Fruit fly (Drosophila melanogaster) whole organism, embryonic: ENCODE data around the gene eys.
A peak's percentile ranks its signal among the peaks of the same experiment; 100 is the strongest.

ENCODE experiments used
- CG11723 ChIP-seq: fragments of 200-800 bp; sonication (Bioruptor generic); optimal IDR thresholded peaks from 2 replicates; lab custom pipeline; 2017; ENCODE audit warnings: missing biosample characterization, mild to moderate bottlenecking, missing genetic modification characterization
- CG13296 ChIP-seq: fragments of 200-800 bp; sonication (Bioruptor generic); optimal IDR thresholded peaks from 3 replicates; lab custom pipeline; 2018; ENCODE audit warnings: missing biosample characterization, mild to moderate bottlenecking, missing genetic modification characterization
- CG1832 ChIP-seq: fragments of 200-800 bp; sonication (Bioruptor generic); optimal IDR thresholded peaks from 2 replicates; lab custom pipeline; 2017; ENCODE audit warnings: missing biosample characterization, mild to moderate bottlenecking, missing genetic modification characterization, inconsistent platforms
- CG4820 ChIP-seq: fragments of 200-800 bp; sonication (Bioruptor generic); optimal IDR thresholded peaks from 3 replicates; lab custom pipeline; 2016; ENCODE audit warnings: missing biosample characterization, missing genetic modification characterization
- CG5245 ChIP-seq: fragments of 200-800 bp; sonication (Bioruptor generic); optimal IDR thresholded peaks from 3 replicates; lab custom pipeline; 2016; ENCODE audit warnings: missing biosample characterization, missing genetic modification characterization
- CG7372 ChIP-seq: fragments of 200-800 bp; sonication (Bioruptor generic); IDR thresholded peaks from 2 replicates; pipeline ENCODE4 v1.3.6; 2022; ENCODE audit warnings: missing biosample characterization, missing genetic modification characterization
- CG7745 ChIP-seq: fragments of 200-800 bp; sonication (Bioruptor generic); optimal IDR thresholded peaks from 2 replicates; lab custom pipeline; 2018; ENCODE audit warnings: missing biosample characterization, mild to moderate bottlenecking, missing genetic modification characterization, moderate library complexity
- ap ChIP-seq: fragments of 200-800 bp; sonication (Bioruptor generic); IDR thresholded peaks from 2 replicates; pipeline ENCODE4 v1.3.6; 2022; ENCODE audit warnings: missing biosample characterization, missing genetic modification characterization
- emc ChIP-seq: fragments of 200-800 bp; sonication (Bioruptor generic); optimal IDR thresholded peaks from 2 replicates; lab custom pipeline; 2016; ENCODE audit warnings: missing biosample characterization, missing genetic modification characterization
- ranshi ChIP-seq: fragments of 200-800 bp; sonication (Bioruptor generic); IDR thresholded peaks from 2 replicates; pipeline ENCODE4 v1.3.6; 2022; ENCODE audit warnings: missing biosample characterization, missing genetic modification characterization
- usp ChIP-seq: fragments of >200 bp; optimal IDR thresholded peaks from 2 replicates; lab custom pipeline; 2017; ENCODE audit warnings: missing biosample characterization, missing genetic modification characterization

DNA sequence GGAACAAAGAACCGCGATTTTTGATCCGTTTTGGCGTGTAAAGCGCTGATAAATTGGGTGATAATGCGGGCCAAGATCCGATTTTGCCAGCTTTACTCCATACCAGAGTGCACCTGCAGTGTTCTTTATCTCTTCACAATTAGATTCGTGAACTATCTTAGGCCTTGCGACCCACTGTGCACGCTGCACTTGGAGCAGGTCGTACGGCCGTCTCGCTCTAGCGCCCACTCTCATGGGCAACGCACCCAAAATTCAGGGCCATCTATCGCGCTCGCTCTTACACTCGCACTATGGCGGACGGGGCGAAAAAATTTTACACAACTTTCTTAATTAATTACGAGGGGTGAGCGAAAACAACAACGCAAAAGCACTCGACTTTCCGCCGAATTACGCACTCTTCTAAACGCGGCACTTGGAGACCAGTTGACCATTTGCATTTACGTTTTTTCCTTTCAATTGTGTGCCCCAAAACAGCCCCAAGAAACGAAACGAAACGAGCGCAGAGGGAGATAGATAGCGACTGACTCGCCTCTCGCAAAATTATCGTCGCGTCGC lies 52.8 kb downstream of the eys start:
- peak; percentile 88 for TF ChIP-seq CG7745
- no peak for TF ChIP-seq CG5245 (GFP tag; lab: Kevin White, UChicago)
- no peak for TF ChIP-seq CG7372 (GFP tag; lab: Robert Waterston, UW)
- TF ChIP-seq CG4820, result no peak
- TF ChIP-seq CG13296 (GFP tag; lab: Kevin White, UChicago), result no peak
- TF ChIP-seq ap (GFP tag; lab: Robert Waterston, UW), result no peak
- TF ChIP-seq emc, result no peak
- no peak for TF ChIP-seq ranshi (GFP tag; lab: Robert Waterston, UW)
- TF ChIP-seq CG11723, result no peak
- peak; percentile 95 for TF ChIP-seq CG1832 (GFP tag; lab: Kevin White, UChicago)
- no peak for TF ChIP-seq usp
